Worm (Caenorhabditis elegans) whole organism, L4 larva: ENCODE measurements around the gene tbc-13.

Experiments
- F10B5.3 ChIP-seq: sonication (generic microtip); optimal IDR thresholded peaks from 2 replicates; lab custom pipeline; 2016; ENCODE audit warnings: mild to moderate bottlenecking, missing genetic modification characterization, missing compliant biosample characterization
- F26F4.8 ChIP-seq: fragments of 200-800 bp; sonication (Bioruptor generic); conservative IDR thresholded peaks from 2 replicates; pipeline ENCODE4 v1.3.6; 2022; ENCODE audit warnings: missing genetic modification characterization, missing compliant biosample characterization
- F44E2.7 ChIP-seq: fragments of 200-800 bp; sonication (Bioruptor generic); IDR thresholded peaks from 2 replicates; pipeline ENCODE4 v2.1.2; 2022; ENCODE audit warnings: missing genetic modification characterization, missing compliant biosample characterization
- F49E8.2 ChIP-seq: sonication (generic microtip); optimal IDR thresholded peaks from 2 replicates; lab custom pipeline; 2016; ENCODE audit warnings: missing compliant biosample characterization, mild to moderate bottlenecking, missing genetic modification characterization, borderline replicate concordance
- T20F7.1 ChIP-seq: fragments of 200-800 bp; sonication (Bioruptor generic); optimal IDR thresholded peaks from 2 replicates; lab custom pipeline; 2018; ENCODE audit warnings: mild to moderate bottlenecking, missing genetic modification characterization, missing compliant biosample characterization
- Y105C5A.15 ChIP-seq: fragments of 200-800 bp; sonication (Bioruptor generic); IDR thresholded peaks from 2 replicates; pipeline ENCODE4 v1.3.6; 2022; ENCODE audit warnings: missing genetic modification characterization, missing compliant biosample characterization
- Y48G9A.11 ChIP-seq: fragments of 200-800 bp; sonication (Bioruptor generic); IDR thresholded peaks from 2 replicates; pipeline ENCODE4 v1.3.6; 2022; ENCODE audit warnings: missing genetic modification reagents, missing genetic modification characterization, missing compliant biosample characterization
- Y5F2A.4 ChIP-seq: fragments of 200-800 bp; sonication (Bioruptor generic); optimal IDR thresholded peaks from 2 replicates; lab custom pipeline; 2018; ENCODE audit warnings: mild to moderate bottlenecking, missing genetic modification characterization, missing compliant biosample characterization
- Y75B8A.6 ChIP-seq: fragments of 200-800 bp; sonication (Bioruptor generic); IDR thresholded peaks from 2 replicates; pipeline ENCODE4 v1.3.6; 2022; ENCODE audit warnings: missing genetic modification reagents, missing genetic modification characterization, missing compliant biosample characterization
- ZK337.2 ChIP-seq: fragments of 200-800 bp; sonication (Bioruptor generic); IDR thresholded peaks from 2 replicates; pipeline ENCODE4 v1.3.6; 2022; ENCODE audit warnings: missing genetic modification reagents, missing genetic modification characterization, missing compliant biosample characterization
- aha-1 ChIP-seq: fragments of 150-350 bp; peaks from one replicate; lab custom pipeline; 2014; ENCODE audit warnings: missing biosample characterization, missing genetic modification characterization
- ama-1 ChIP-seq: fragments of 150-350 bp; optimal IDR thresholded peaks from 2 replicates; lab custom pipeline; 2014; ENCODE audit warnings: inconsistent platforms, mixed read lengths
- arid-1 ChIP-seq: fragments of 200-800 bp; sonication (Bioruptor generic); conservative IDR thresholded peaks from 2 replicates; pipeline ENCODE4 v1.3.6; 2022; ENCODE audit warnings: missing genetic modification reagents, missing genetic modification characterization, missing compliant biosample characterization
- ceh-32 ChIP-seq: sonication (generic microtip); optimal IDR thresholded peaks from 2 replicates; lab custom pipeline; 2016; ENCODE audit warnings: mild to moderate bottlenecking, missing genetic modification characterization, missing compliant biosample characterization; ENCODE audit not compliant: poor library complexity
- ceh-44 ChIP-seq: fragments of 200-800 bp; sonication (Bioruptor generic); IDR thresholded peaks from 2 replicates; pipeline ENCODE4 v1.3.6; 2022; ENCODE audit warnings: missing genetic modification reagents, missing genetic modification characterization, missing compliant biosample characterization
- ceh-82 ChIP-seq: sonication (generic microtip); optimal IDR thresholded peaks from 2 replicates; lab custom pipeline; 2017; ENCODE audit warnings: missing biosample characterization, missing genetic modification characterization
- daf-16 ChIP-seq, 3 experiments: sonication (generic microtip); optimal IDR thresholded peaks; 2 replicates each; lab custom pipeline; 2016 to 2017; ENCODE audit warnings: missing genetic modification characterization in 3 of 3, missing genetic modification reagents in 3 of 3, mild to moderate bottlenecking in 2 of 3, missing compliant biosample characterization in 2 of 3, missing biosample characterization in 1 of 3, moderate library complexity in 1 of 3
- daf-19 ChIP-seq: fragments of 200-800 bp; sonication (Bioruptor generic); conservative IDR thresholded peaks from 2 replicates; pipeline ENCODE4 v1.3.6; 2022; ENCODE audit warnings: missing genetic modification characterization, missing compliant biosample characterization
- daf-8 ChIP-seq: fragments of 200-800 bp; sonication (Bioruptor generic); IDR thresholded peaks from 2 replicates; pipeline ENCODE4 v1.3.6; 2022; ENCODE audit warnings: missing genetic modification characterization, missing compliant biosample characterization
- dmd-8 ChIP-seq: fragments of 200-800 bp; sonication (Bioruptor generic); IDR thresholded peaks from 2 replicates; pipeline ENCODE4 v1.3.6; 2022; ENCODE audit warnings: missing genetic modification characterization, missing compliant biosample characterization
- dpl-1 ChIP-seq: fragments of 150-350 bp; optimal IDR thresholded peaks from 2 replicates; lab custom pipeline; 2014; ENCODE audit warnings: missing biosample characterization, missing genetic modification reagents, missing genetic modification characterization
- dve-1 ChIP-seq: sonication (generic microtip); optimal IDR thresholded peaks from 2 replicates; lab custom pipeline; 2017; ENCODE audit warnings: antibody characterized with exemption, mild to moderate bottlenecking, missing genetic modification characterization, missing compliant biosample characterization; ENCODE audit not compliant: insufficient read depth
- egl-43 ChIP-seq: fragments of 200-800 bp; sonication (Bioruptor generic); IDR thresholded peaks from 2 replicates; pipeline ENCODE4 v1.3.6; 2022; ENCODE audit warnings: missing genetic modification reagents, missing genetic modification characterization, missing compliant biosample characterization
- hif-1 ChIP-seq, 2 experiments: sonication (generic microtip); optimal IDR thresholded peaks; 2 replicates each; lab custom pipeline; 2016 to 2017; ENCODE audit warnings: missing compliant biosample characterization in 2 of 2, missing genetic modification characterization in 2 of 2, missing genetic modification reagents in 2 of 2, missing genotype in 2 of 2, mild to moderate bottlenecking in 1 of 2
- hlh-11 ChIP-seq: fragments of 200-800 bp; sonication (Bioruptor generic); optimal IDR thresholded peaks from 2 replicates; lab custom pipeline; 2018; ENCODE audit warnings: mild to moderate bottlenecking, missing genetic modification characterization, missing compliant biosample characterization
- lim-7 ChIP-seq: fragments of 200-800 bp; sonication (Bioruptor generic); IDR thresholded peaks from 2 replicates; pipeline ENCODE4 v1.3.6; 2022; ENCODE audit warnings: missing genetic modification characterization, missing compliant biosample characterization
- lin-13 ChIP-seq: fragments of 150-350 bp; optimal IDR thresholded peaks from 2 replicates; lab custom pipeline; 2014; ENCODE audit warnings: missing biosample characterization, missing genetic modification reagents, missing genetic modification characterization
- lin-29 ChIP-seq: fragments of 200-800 bp; sonication (Bioruptor generic); IDR thresholded peaks from 2 replicates; pipeline ENCODE4 v1.3.6; 2022; ENCODE audit warnings: missing genetic modification reagents, missing genetic modification characterization, missing compliant biosample characterization
- lin-38 ChIP-seq: fragments of 200-800 bp; sonication (Bioruptor generic); IDR thresholded peaks from 2 replicates; pipeline ENCODE4 v1.3.6; 2022; ENCODE audit warnings: missing genetic modification reagents, missing genetic modification characterization, missing compliant biosample characterization
- lir-3 ChIP-seq: sonication (generic microtip); optimal IDR thresholded peaks from 2 replicates; lab custom pipeline; 2016; ENCODE audit warnings: mild to moderate bottlenecking, missing genetic modification characterization, missing compliant biosample characterization
- lsy-2 ChIP-seq, 2 experiments: fragments of 150-350 bp in 1 of 2; sonication (generic microtip) in 1 of 2; optimal IDR thresholded peaks; 2 replicates each; lab custom pipeline; 2014 to 2017; ENCODE audit warnings: missing biosample characterization in 2 of 2, missing genetic modification characterization in 2 of 2
- mep-1 ChIP-seq: fragments of 150-350 bp; sonication (generic microtip); optimal IDR thresholded peaks from 3 replicates; lab custom pipeline; 2014; ENCODE audit warnings: missing biosample characterization, missing genetic modification characterization
- nhr-11 ChIP-seq: fragments of 150-350 bp; optimal IDR thresholded peaks from 2 replicates; lab custom pipeline; 2014; ENCODE audit warnings: missing biosample characterization, missing genetic modification characterization
- nhr-111 ChIP-seq: fragments of 200-800 bp; sonication (Bioruptor generic); optimal IDR thresholded peaks from 2 replicates; lab custom pipeline; 2018; ENCODE audit warnings: mild to moderate bottlenecking, missing genetic modification characterization, missing compliant biosample characterization
- nhr-237 ChIP-seq: sonication (generic microtip); optimal IDR thresholded peaks from 2 replicates; lab custom pipeline; 2017; ENCODE audit warnings: missing biosample characterization, missing genetic modification characterization
- nhr-25 ChIP-seq: sonication (generic microtip); optimal IDR thresholded peaks from 2 replicates; lab custom pipeline; 2017; ENCODE audit warnings: missing genetic modification characterization, mild to moderate bottlenecking, missing compliant biosample characterization, antibody characterized with exemption, moderate library complexity, borderline replicate concordance; ENCODE audit not compliant: insufficient read depth
- nhr-28 ChIP-seq: fragments of 150-350 bp; optimal IDR thresholded peaks from 2 replicates; lab custom pipeline; 2014; ENCODE audit warnings: missing biosample characterization, missing genetic modification characterization
- nhr-41 ChIP-seq: fragments of 200-800 bp; sonication (Bioruptor generic); IDR thresholded peaks from 2 replicates; pipeline ENCODE4 v1.3.6; 2022; ENCODE audit warnings: missing genetic modification reagents, missing genetic modification characterization, missing compliant biosample characterization
- nhr-77 ChIP-seq: fragments of 150-350 bp; optimal IDR thresholded peaks from 2 replicates; lab custom pipeline; 2014; ENCODE audit warnings: missing biosample characterization, missing genetic modification characterization
- php-3 ChIP-seq: fragments of 200-800 bp; sonication (Bioruptor generic); IDR thresholded peaks from 2 replicates; pipeline ENCODE4 v1.3.6; 2022; ENCODE audit warnings: missing genetic modification reagents, missing genetic modification characterization, missing compliant biosample characterization
- set-16 ChIP-seq: fragments of 200-800 bp; sonication (Bioruptor generic); IDR thresholded peaks from 2 replicates; pipeline ENCODE4 v1.3.6; 2022; ENCODE audit warnings: missing genetic modification reagents, missing genetic modification characterization, missing compliant biosample characterization
- snpc-4 ChIP-seq: fragments of 150-350 bp; optimal IDR thresholded peaks from 2 replicates; lab custom pipeline; 2014; ENCODE audit warnings: missing biosample characterization, missing genetic modification characterization
- tag-97 ChIP-seq: fragments of 200-800 bp; sonication (Bioruptor generic); IDR thresholded peaks from 2 replicates; pipeline ENCODE4 v1.3.6; 2022; ENCODE audit warnings: missing genetic modification characterization, missing compliant biosample characterization
- unc-62 ChIP-seq, 3 experiments: fragments of 150-350 bp in 1 of 3; sonication (generic microtip); optimal IDR thresholded peaks in 2 of 3; peaks in 1 of 3; 1 replicate in 1 of 3; 2 replicates in 2 of 3; lab custom pipeline; 2014 to 2017; ENCODE audit warnings: missing biosample characterization in 3 of 3, missing genetic modification characterization in 3 of 3, missing genetic modification reagents in 3 of 3, missing genotype in 1 of 3
- vab-7 ChIP-seq: fragments of 200-800 bp; sonication (Bioruptor generic); IDR thresholded peaks from 2 replicates; pipeline ENCODE4 v1.3.6; 2022; ENCODE audit warnings: missing genetic modification reagents, missing genetic modification characterization, missing compliant biosample characterization
- zfp-3 ChIP-seq: fragments of 200-800 bp; sonication (Bioruptor generic); conservative IDR thresholded peaks from 2 replicates; pipeline ENCODE4 v1.3.6; 2022; ENCODE audit warnings: missing genetic modification reagents, missing genetic modification characterization, missing compliant biosample characterization
- zip-11 ChIP-seq: fragments of 200-800 bp; sonication (Bioruptor generic); IDR thresholded peaks from 2 replicates; pipeline ENCODE4 v1.3.6; 2022; ENCODE audit warnings: missing genetic modification characterization, missing compliant biosample characterization
- ztf-11 ChIP-seq: fragments of 150-350 bp; optimal IDR thresholded peaks from 2 replicates; lab custom pipeline; 2014; ENCODE audit warnings: missing biosample characterization, missing genetic modification characterization
- ztf-7 ChIP-seq: fragments of 150-350 bp; optimal IDR thresholded peaks from 2 replicates; lab custom pipeline; 2014; ENCODE audit warnings: missing biosample characterization, missing genetic modification characterization

tbc-13 gene

DNA sequence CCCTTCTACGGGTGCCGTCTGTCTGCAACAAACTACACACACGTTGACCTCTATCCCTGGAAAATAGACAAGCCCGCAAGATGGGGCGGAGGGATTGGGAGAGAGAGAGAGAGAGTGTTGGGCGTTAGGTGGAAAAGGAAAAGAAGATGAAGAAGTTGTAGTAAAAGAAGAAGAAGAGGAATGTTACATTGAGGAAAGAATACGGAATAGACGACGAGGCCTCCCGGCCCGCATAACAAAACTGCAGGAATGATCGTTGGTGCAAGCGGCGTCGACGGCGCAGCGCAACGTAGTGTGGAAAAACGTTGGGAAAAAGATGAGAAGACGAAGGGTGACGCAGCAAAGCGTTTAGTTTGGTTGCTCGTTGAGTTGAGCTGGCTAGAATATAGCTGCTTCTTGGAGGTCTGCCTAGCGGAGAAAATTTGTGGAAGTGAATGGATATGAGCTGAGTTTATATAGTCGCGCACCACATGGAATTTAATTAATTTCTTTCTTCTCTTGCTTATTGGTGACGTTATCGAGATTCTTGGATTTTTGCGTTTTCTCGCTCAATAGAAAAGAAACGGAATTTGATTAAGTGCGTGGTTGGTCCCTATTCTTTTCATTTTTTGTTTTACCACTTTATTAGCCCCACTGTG is 25.4 kb downstream of the tbc-13 start (continued):
- peak; percentile 3 for TF ChIP-seq nhr-77 (tag; lab: Kevin White, UChicago)
- peak; percentile 24 for TF ChIP-seq dve-1
- no peak for TF ChIP-seq F26F4.8 (GFP tag; lab: Robert Waterston, UW)
- TF ChIP-seq Y5F2A.4 (GFP tag; lab: Kevin White, UChicago) = no peak
- no peak for TF ChIP-seq snpc-4 (tag; lab: Kevin White, UChicago)
- no peak for TF ChIP-seq vab-7 (GFP tag; lab: Robert Waterston, UW)
- no peak for TF ChIP-seq lin-29
- TF ChIP-seq F49E8.2 (tag; lab: Kevin White, UChicago) = no peak
- TF ChIP-seq ceh-82 (tag; lab: Kevin White, UChicago) = no peak
- TF ChIP-seq nhr-41 (GFP tag; lab: Robert Waterston, UW) = no peak
- TF ChIP-seq T20F7.1 (GFP tag; lab: Kevin White, UChicago) = no peak
- peak; percentile 75 for TF ChIP-seq hlh-11 (tag; lab: Kevin White, UChicago)
- TF ChIP-seq daf-8 = no peak
- TF ChIP-seq dpl-1 (GFP tag; lab: Kevin White, UChicago) = no peak
- TF ChIP-seq nhr-28 = peak; percentile 44
- no peak for TF ChIP-seq tag-97 (GFP tag; lab: Robert Waterston, UW)
- TF ChIP-seq ceh-32 (tag; lab: Kevin White, UChicago) = no peak
- no peak for TF ChIP-seq dmd-8 (GFP tag; lab: Robert Waterston, UW)
- no peak for TF ChIP-seq zfp-3 (GFP tag; lab: Robert Waterston, UW)
- peak; percentile 28 to 38 for TF ChIP-seq lsy-2 (tag; optimal IDR thresholded peaks at IDR 0.05; lab: Kevin White, UChicago)
- TF ChIP-seq arid-1 (GFP tag; lab: Robert Waterston, UW) = no peak
- TF ChIP-seq lir-3 = no peak
- no peak for TF ChIP-seq nhr-25
- no peak for TF ChIP-seq php-3 (GFP tag; lab: Robert Waterston, UW)
- no peak for TF ChIP-seq F44E2.7
- TF ChIP-seq Y48G9A.11 (GFP tag; lab: Robert Waterston, UW) = no peak
- TF ChIP-seq lin-13 (GFP tag; lab: Kevin White, UChicago) = no peak
- no peak for TF ChIP-seq ztf-11 (tag; lab: Kevin White, UChicago)
- TF ChIP-seq aha-1 (tag; lab: Kevin White, UChicago) = peak; percentile 98
- no peak for TF ChIP-seq Y105C5A.15
- no peak for TF ChIP-seq nhr-237 (tag; lab: Kevin White, UChicago)
- TF ChIP-seq lin-38 (GFP tag; lab: Robert Waterston, UW) = no peak
- TF ChIP-seq ztf-7 (tag; lab: Kevin White, UChicago) = no peak

DNA sequence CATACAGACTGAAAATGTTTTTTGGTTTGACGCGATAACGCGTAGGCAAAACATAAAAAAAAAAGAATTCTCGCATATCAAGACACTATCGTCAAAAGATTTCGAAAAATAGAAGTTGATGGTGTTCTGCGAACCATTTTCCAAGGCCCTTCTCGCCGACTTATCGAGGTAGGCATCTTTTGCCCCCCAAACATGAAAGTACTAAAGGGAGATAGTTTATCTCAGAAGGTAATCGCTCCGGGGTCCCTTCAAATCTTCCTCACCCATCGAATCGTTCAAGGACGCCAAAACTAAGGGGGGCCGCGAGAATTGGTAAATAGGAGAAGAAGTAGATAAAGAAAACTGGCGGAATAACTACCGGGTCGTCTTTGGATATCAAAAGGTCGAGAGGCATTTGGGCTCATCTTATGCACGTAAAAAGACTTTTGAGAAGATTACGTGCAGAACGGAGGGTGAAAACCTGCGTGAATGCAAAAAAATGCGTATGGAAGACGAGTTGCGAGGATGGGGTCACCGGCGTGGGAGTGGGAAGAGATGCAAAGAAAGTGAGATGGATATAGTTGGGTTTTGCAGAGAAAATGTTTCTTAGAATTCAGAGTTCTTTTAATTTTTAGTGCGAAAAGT is 26.6 kb downstream of the tbc-13 start:
- no peak for TF ChIP-seq lim-7
- no peak for TF ChIP-seq set-16 (GFP tag; lab: Robert Waterston, UW)
- no peak for TF ChIP-seq dpl-1 (GFP tag; lab: Kevin White, UChicago)
- no peak for TF ChIP-seq nhr-11
- peak; percentile 10 for TF ChIP-seq mep-1 (tag; lab: Kevin White, UChicago)
- no peak for TF ChIP-seq daf-19 (GFP tag; lab: Robert Waterston, UW)
- no peak for TF ChIP-seq egl-43
- no peak for TF ChIP-seq ama-1
- no peak for TF ChIP-seq F10B5.3 (tag; lab: Kevin White, UChicago)
- TF ChIP-seq hif-1 (tag; optimal IDR thresholded peaks at IDR 0.05; lab: Kevin White, UChicago) = peak in 1 of 2 experiments; percentile 48
- TF ChIP-seq lin-29 = no peak
- no peak for TF ChIP-seq zip-11 (GFP tag; lab: Robert Waterston, UW)
- no peak for TF ChIP-seq arid-1 (GFP tag; lab: Robert Waterston, UW)
- TF ChIP-seq ZK337.2 (GFP tag; lab: Robert Waterston, UW) = no peak
- peak in 1 of 2 experiments; percentile 90 for TF ChIP-seq unc-62 (GFP tag; optimal IDR thresholded peaks at IDR 0.05 in 1 of 2; lab: Kevin White, UChicago)
- no peak for TF ChIP-seq unc-62 (tag; optimal IDR thresholded peaks at IDR 0.05; lab: Kevin White, UChicago)
- TF ChIP-seq daf-16 (GFP tag; optimal IDR thresholded peaks at IDR 0.05; lab: Kevin White, UChicago) = no peak
- no peak for TF ChIP-seq daf-16 (tag; optimal IDR thresholded peaks at IDR 0.05; lab: Kevin White, UChicago)
- no peak for TF ChIP-seq Y75B8A.6 (GFP tag; lab: Robert Waterston, UW)
- no peak for TF ChIP-seq nhr-111
- TF ChIP-seq ceh-44 (GFP tag; lab: Robert Waterston, UW) = no peak
- no peak for TF ChIP-seq php-3 (GFP tag; lab: Robert Waterston, UW)
